Worm (Caenorhabditis elegans) whole organism, dauer: ENCODE results near the gene stip-1.

Experiments used
- unc-62 ChIP-seq: sonication (generic microtip); optimal IDR thresholded peaks from 2 replicates; lab custom pipeline; 2017; ENCODE audit warnings: missing biosample characterization, missing genetic modification reagents, missing genetic modification characterization

stip-1 gene

DNA sequence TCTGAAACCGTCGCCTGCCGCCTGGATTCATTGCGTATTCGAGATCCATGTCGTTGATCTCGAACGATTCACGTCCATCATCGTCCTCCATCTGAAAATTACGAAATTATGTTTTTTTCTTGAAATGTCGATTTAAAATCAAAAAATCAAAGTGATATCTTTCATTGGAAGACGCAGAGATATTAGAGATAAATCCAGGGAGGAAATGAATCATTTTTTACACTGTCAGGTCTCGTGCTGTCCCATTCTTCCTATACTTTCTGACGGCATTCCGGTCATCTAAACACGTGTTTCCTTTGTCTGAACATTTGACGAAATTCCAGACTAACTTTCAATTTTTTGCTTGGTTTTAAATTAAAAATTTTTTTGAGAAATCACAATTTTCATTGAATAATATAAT is at the start of gene stip-1:
stip-1 (minus strand) TSS at position 98 of the 400 bp plus-strand sequence.
- no peak for TF ChIP-seq unc-62 (GFP tag; lab: Kevin White, UChicago)

DNA sequence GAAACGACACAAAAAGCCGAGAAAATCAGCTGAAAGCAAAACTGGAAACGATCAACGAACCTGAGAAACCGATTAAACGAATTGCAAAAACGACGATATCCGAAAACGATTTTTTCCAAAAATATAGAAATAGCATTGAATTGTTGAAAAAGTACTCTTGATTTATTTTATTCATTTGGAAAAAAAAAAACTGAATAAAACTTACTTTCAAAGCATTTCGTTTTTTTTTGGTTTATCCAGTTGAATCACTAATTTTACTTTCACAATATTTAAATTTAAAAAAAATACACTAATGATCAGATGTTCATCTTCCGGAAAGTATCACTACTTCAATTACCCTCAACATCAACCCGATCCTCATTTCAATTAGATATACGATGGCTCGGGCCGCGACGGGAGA is 46.8 kb upstream of the stip-1 start, which contains the start of gene T09F3.5:
T09F3.5 (plus strand) TSS at position 301 of the 400 bp plus-strand sequence.
- no peak for TF ChIP-seq unc-62 (GFP tag; lab: Kevin White, UChicago)

DNA sequence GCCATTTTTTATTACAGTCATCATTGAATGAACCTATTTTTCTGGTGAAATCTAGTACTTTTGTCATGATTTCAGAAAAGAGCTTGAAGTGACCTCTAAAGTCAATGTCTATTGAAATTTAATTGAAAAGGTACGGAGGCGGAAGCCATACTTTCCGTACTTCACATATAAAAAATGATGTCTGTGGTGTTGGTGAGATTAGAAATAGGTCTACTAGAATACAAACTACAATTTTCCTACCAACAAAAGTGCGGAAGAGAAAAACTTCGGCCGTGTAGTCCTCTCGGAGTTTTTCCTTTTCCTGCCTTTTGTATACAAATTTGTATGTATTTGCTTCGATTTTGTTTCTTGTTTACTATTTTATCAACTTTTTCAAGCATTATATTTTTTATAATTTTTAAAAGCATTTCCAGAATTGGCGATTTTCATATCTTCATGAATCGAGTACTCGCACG is 45.5 kb upstream of the stip-1 start, which contains the start of gene T09F3.4:
T09F3.4 (plus strand) TSS at position 405 of the 455 bp plus-strand sequence.
- no peak for TF ChIP-seq unc-62 (GFP tag; lab: Kevin White, UChicago)

DNA sequence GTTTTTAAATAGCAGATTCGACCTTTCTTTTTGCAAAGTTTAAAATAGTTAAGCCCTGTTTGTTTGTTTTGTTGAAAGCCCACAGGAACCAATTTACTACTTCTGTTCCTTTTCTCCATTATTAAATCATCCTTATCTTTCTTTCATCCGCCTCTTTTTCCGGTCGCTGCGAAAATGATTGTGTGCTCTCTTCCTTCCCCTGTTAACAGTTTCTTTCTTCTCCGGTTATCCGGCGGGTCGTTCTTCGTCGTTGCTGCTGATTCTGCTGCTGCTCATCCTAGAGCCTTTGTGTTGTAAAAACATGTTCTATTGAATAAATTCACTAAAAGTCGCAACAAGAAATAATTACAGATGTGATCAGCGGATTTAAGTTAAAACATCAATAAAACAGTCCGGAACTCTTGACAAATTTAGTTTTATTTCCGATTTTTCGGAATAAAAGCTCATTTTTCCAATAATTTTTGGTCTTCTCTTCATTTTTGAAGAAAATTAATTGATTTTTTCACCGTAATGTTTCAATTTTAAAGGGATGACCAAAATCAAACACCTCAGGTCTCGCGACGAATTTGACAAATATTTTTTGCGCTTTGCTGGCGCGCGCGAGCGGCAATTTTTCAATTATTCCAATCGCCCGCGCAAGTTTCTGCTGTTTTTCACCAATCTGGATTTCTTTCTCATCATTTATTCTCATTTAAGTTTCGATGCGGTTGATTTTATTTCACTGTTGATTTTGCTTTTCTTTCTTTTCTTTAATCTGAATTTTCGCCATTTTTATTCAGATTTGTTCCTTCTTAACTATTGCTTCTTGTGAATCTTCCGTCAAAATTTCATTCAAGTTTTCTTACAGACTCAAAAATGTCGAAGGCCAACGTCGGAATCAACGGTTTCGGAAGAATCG is 43.7 kb upstream of the stip-1 start, which contains the start of gene gpd-1:
gpd-1 (plus strand) TSS at position 848 of the 898 bp plus-strand sequence.
- no peak for TF ChIP-seq unc-62 (GFP tag; lab: Kevin White, UChicago)

DNA sequence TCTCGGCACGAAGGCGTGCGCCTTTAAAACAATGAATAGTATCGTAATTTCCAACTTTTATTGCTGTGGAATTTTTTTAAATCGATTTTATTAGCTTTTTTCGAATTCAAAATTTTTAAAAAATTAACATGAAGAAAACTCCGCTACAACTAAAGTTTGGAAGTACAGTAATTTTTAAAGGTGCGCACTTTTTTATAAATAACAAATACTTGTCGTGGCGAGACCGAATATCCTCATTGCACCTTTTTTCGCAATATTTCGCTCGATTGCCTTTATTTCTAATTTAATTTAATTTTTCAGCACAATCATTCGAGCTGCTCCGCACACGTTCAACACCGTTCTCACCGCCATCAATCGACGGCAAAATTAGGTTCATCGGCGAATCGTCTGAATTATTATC is 41.0 kb upstream of the stip-1 start, which contains the start of the genes T09F3.2 and T09F3.7:
T09F3.2 (plus strand) TSS at position 301 of the 400 bp plus-strand sequence.
T09F3.7 (plus strand) TSS at position 315 of the 400 bp plus-strand sequence.
- TF ChIP-seq unc-62 (GFP tag; lab: Kevin White, UChicago), result no peak

DNA sequence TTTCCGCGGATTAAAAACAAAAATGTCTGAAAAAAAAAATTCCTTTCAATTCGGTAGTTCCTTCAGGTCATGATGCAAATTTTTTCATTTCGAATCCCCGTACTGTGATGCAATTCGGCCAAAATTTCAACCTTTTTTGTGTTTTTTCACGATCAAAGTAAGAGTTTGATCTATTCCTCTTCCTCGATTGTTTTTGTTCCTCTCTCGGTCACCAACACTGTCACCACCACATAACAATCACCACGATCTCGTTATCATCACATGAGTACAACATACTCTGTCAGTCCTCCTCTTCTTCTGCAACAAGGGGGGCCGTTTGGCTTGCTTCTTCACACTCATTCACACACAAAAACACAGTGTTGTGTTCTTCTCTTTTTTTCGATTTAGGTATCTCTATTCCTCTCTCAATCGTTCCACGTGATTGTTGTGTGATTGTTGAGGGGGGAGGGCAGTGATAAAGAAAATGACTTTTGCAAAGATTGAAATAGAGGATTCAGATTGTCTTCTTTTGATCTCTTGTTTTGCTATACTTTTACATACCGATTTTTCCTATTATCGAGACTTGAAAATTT is 40.5 kb upstream of the stip-1 start:
- TF ChIP-seq unc-62 (GFP tag; lab: Kevin White, UChicago), result no peak

DNA sequence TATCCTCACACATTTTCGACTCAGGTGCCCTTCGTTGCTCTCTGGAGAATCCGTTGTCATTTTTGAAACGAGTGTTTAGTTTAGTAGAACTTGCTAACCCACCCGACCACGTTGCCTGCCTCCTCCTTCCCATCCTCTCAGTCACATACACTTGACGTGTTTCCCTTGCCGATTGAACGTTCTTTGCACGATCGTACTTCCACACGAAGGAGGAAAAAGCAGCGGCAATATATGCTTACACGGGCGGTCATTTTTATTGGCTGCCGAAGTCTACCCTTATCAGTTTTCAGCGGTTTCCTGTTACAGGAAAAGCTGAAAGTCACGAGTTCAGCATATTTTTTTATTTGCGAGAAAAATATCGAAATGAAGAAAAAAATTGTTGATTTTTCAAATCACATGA is 40.0 kb upstream of the stip-1 start:
- no peak for TF ChIP-seq unc-62 (GFP tag; lab: Kevin White, UChicago)

DNA sequence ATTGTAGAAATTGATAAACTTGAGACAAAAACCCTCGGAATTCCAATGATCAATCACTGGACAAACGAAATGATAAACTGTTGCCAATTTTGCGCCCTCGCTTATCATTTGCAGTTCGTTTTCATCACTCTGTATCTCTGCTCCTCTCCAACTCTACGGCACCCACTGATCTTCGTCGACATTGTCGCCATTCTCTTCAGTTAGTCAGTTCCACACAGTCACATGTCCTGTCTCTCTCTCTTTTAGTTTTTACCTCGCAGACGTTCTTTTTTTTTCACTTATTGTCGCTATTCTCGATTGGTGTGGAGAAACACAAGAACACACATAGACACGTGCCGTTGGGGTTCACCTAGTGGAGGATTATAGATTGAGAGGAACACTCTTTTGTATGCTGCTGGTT is 39.2 kb upstream of the stip-1 start:
- no peak for TF ChIP-seq unc-62 (GFP tag; lab: Kevin White, UChicago)

DNA sequence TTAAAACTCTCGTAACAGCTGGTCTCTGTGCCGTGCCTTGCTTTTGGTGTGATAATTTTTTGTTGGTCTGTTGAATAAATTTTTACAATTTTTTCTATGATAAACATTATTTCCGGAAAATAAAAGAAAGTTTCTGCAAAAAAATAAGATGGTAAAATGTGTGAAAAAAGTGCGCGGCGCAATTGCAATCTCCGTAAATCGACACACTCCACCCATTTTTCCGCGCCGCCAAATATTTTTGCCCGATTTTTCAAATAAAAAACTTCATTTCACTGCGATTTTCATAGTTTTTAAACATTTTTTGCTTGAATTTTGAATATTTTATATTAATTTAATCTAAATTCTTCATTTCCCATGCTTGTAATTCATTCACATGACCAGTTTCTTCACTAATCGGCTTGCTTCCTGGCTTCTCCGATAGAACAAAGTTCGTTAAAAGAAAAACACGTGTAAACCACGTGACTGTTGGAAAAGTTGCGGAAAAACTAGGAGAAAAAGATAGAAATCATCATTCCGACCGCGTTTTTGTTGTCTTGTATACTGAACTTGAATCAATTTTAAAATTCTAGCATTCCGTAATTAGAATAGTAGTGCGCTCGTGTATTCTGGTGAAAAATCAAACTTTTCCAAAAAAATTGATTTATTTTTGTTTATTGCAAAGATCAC is 38.4 kb upstream of the stip-1 start:
- TF ChIP-seq unc-62 (GFP tag; lab: Kevin White, UChicago), result no peak

DNA sequence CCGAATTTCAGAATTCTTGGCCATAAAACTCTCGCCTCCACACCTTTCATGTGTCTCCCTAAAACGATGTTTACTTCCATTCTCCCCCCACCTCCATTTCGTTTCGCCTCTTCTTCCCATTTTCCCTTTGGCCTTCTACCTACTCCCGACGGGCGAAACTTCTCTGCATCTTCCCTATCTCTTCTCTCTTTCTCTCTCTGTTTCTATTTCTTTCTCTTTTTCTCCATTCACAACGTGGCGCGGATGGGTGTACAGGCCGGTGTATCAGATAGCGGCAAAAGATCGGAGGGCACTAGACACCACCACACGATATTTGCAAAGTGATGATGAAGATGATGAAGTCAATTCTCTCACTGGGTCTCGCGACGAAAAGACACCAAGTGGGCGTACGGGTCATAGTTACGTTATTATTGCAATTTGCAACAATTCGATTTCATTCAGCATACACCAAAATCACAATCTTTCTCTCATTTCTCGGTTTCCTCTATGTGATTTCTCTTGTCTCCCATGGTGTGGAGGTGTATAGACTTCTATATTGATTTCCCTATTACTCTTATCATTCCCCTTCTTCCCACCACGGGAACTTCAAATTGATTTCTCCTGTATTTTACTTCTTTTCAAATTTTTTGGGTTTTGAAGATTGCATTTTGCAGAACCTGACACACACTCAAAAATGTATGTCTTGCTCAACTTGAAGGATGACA is 35.0 kb upstream of the stip-1 start, which contains the start of gene ztf-27:
ztf-27 (plus strand) TSS at position 654 of the 704 bp plus-strand sequence.
- no peak for TF ChIP-seq unc-62 (GFP tag; lab: Kevin White, UChicago)

DNA sequence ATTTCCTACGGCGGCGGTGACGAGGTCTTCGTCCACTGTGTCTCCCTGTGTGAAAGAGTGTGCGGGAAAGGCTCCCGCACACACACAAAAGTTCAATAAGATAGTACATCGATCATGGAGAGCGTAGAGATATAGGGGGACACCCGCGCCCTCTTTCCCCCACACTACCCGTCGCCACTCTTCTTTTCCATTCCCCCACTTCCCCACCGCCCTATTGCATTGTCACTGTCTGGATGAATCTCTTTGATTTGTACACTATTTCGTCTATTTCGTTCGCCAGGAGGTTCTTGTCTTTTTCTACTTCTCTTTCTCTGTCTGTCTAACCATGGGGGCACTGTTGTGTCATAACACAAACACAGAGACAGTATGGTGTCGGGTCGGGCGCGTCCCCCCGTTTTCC is 32.4 kb upstream of the stip-1 start:
- TF ChIP-seq unc-62 (GFP tag; lab: Kevin White, UChicago), result no peak

DNA sequence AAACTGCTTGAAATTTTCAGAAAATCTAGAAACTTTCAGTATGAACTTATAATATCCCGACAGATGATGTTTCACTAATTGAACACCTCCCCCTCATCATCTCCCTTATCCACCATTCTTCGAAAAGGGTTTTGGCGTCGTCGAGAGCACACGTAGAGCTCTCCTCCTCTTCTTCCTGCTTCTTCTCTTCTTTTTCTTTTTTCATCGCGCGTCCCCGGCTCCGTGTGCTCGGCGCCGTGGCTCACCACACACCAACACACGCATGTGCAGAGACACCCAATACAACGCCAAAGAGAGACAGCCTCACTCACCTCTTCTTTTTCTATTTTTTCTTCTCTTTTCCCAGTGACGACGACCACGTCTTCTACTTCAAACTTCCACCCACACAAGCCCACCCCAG is 29.7 kb upstream of the stip-1 start:
- no peak for TF ChIP-seq unc-62 (GFP tag; lab: Kevin White, UChicago)

DNA sequence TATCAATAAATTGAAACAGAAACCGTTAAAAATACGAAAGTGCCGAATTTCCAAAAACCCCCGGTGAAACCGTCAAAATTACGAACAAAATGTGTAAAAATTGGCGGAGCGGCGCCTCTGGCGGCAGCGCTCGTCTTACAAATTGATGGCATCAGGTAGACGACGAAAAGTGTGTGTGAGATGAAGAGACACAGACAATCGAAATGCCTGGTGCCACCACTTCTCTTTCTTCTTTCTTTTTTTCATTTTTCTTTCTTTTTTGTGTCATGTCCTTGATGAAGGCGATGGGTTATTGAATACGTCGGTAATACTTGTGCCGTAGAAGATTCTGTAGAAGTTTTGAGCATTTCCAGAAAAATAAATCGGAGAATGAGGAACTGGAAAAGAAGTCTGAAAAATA is 28.1 kb upstream of the stip-1 start:
- no peak for TF ChIP-seq unc-62 (GFP tag; lab: Kevin White, UChicago)

DNA sequence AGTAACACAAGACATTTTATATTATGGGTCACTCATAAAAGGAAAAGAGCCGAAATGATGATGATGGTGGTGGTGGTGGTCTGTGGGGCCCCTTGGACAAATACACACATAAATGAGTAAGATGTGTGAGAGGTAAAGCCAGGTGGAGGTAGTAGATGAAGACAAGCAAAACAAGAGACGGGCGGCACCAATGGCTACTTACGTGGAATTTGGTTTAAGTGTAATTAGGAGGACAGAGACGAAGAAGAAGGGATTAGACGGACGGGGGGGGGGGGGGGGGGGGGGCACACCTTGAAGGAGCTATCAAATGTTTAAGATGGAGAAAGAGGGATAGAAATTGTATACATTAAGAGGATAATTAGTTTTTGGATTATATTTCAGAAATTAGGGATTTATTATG is 25.0 kb upstream of the stip-1 start:
- no peak for TF ChIP-seq unc-62 (GFP tag; lab: Kevin White, UChicago)
